Worm (Caenorhabditis elegans) whole organism, mixed stage, embryonic: ENCODE data around the gene M03B6.4.

Source experiments
- M03D4.4 ChIP-seq: sonication (generic microtip); optimal IDR thresholded peaks from 2 replicates; lab custom pipeline; 2017; ENCODE audit warnings: mild to moderate bottlenecking, missing genetic modification characterization, missing compliant biosample characterization
- bed-3 ChIP-seq: fragments of 200-800 bp; sonication (Bioruptor generic); optimal IDR thresholded peaks from 3 replicates; lab custom pipeline; 2018; ENCODE audit warnings: mild to moderate bottlenecking, missing genetic modification characterization, moderate library complexity, missing compliant biosample characterization
- blmp-1 ChIP-seq: fragments of 150-350 bp; optimal IDR thresholded peaks from 2 replicates; lab custom pipeline; 2014; ENCODE audit warnings: missing biosample characterization, missing genetic modification characterization
- ceh-43 ChIP-seq: fragments of 200-800 bp; sonication (Bioruptor generic); optimal IDR thresholded peaks from 2 replicates; lab custom pipeline; 2018; ENCODE audit warnings: mild to moderate bottlenecking, missing genetic modification characterization, moderate library complexity, missing compliant biosample characterization
- ceh-83 ChIP-seq: fragments of 200-800 bp; sonication (Bioruptor generic); optimal IDR thresholded peaks from 2 replicates; lab custom pipeline; 2018; ENCODE audit warnings: mild to moderate bottlenecking, missing genetic modification characterization, missing compliant biosample characterization
- ces-1 ChIP-seq: fragments of 150-350 bp; optimal IDR thresholded peaks from 2 replicates; lab custom pipeline; 2014; ENCODE audit warnings: missing biosample characterization, missing genetic modification reagents, missing genetic modification characterization
- cnd-1 ChIP-seq: fragments of 200-800 bp; sonication (Bioruptor generic); optimal IDR thresholded peaks from 2 replicates; lab custom pipeline; 2018; ENCODE audit warnings: mild to moderate bottlenecking, missing genetic modification characterization, missing compliant biosample characterization
- drap-1 ChIP-seq: fragments of 200-800 bp; sonication (Bioruptor generic); optimal IDR thresholded peaks from 3 replicates; lab custom pipeline; 2018; ENCODE audit warnings: mild to moderate bottlenecking, missing genetic modification characterization, missing compliant biosample characterization
- elt-1 ChIP-seq: sonication (generic microtip); optimal IDR thresholded peaks from 2 replicates; lab custom pipeline; 2017; ENCODE audit warnings: missing genetic modification characterization, mild to moderate bottlenecking, missing compliant biosample characterization, antibody characterized with exemption, moderate library complexity, borderline replicate concordance; ENCODE audit not compliant: insufficient read depth
- elt-3 ChIP-seq: fragments of 150-350 bp; optimal IDR thresholded peaks from 2 replicates; lab custom pipeline; 2014; ENCODE audit warnings: missing biosample characterization, missing genetic modification characterization
- ham-2 ChIP-seq: fragments of 200-800 bp; sonication (Bioruptor generic); optimal IDR thresholded peaks from 2 replicates; lab custom pipeline; 2018; ENCODE audit warnings: mild to moderate bottlenecking, missing genetic modification characterization, missing compliant biosample characterization
- hlh-1 ChIP-seq: fragments of 150-350 bp; optimal IDR thresholded peaks from 2 replicates; lab custom pipeline; 2014; ENCODE audit warnings: missing biosample characterization, missing genetic modification reagents, missing genetic modification characterization
- lin-13 ChIP-seq: fragments of 150-350 bp; optimal IDR thresholded peaks from 2 replicates; lab custom pipeline; 2014; ENCODE audit warnings: missing biosample characterization, missing genetic modification characterization
- lin-32 ChIP-seq: fragments of 200-800 bp; sonication (Bioruptor generic); optimal IDR thresholded peaks from 2 replicates; lab custom pipeline; 2018; ENCODE audit warnings: mild to moderate bottlenecking, missing genetic modification characterization, missing compliant biosample characterization
- lsy-2 ChIP-seq: fragments of 150-350 bp; optimal IDR thresholded peaks from 2 replicates; lab custom pipeline; 2014; ENCODE audit warnings: missing biosample characterization, missing genetic modification characterization
- mab-5 ChIP-seq: fragments of 150-350 bp; optimal IDR thresholded peaks from 2 replicates; lab custom pipeline; 2014; ENCODE audit warnings: missing biosample characterization, missing genetic modification characterization
- mls-2 ChIP-seq: sonication (generic microtip); optimal IDR thresholded peaks from 2 replicates; lab custom pipeline; 2016; ENCODE audit warnings: mild to moderate bottlenecking, missing genetic modification characterization, moderate library complexity, missing compliant biosample characterization
- nhr-12 ChIP-seq: fragments of 150-350 bp; optimal IDR thresholded peaks from 2 replicates; lab custom pipeline; 2014; ENCODE audit warnings: missing biosample characterization, missing genetic modification characterization
- nhr-28 ChIP-seq: fragments of 150-350 bp; optimal IDR thresholded peaks from 2 replicates; lab custom pipeline; 2014; ENCODE audit warnings: missing biosample characterization, missing genetic modification characterization
- pha-4 ChIP-seq: fragments of 150-350 bp; optimal IDR thresholded peaks from 2 replicates; lab custom pipeline; 2018; ENCODE audit warnings: missing biosample characterization, missing genetic modification reagents, missing genetic modification characterization
- sem-2 ChIP-seq: fragments of 200-800 bp; sonication (Bioruptor generic); optimal IDR thresholded peaks from 2 replicates; lab custom pipeline; 2018; ENCODE audit warnings: mild to moderate bottlenecking, missing genetic modification characterization, missing compliant biosample characterization
- snpc-4 ChIP-seq: fragments of 150-350 bp; optimal IDR thresholded peaks from 2 replicates; lab custom pipeline; 2014; ENCODE audit warnings: missing biosample characterization, missing genetic modification characterization
- sptf-1 ChIP-seq: sonication (generic microtip); optimal IDR thresholded peaks from 2 replicates; lab custom pipeline; 2017; ENCODE audit warnings: mild to moderate bottlenecking, missing genetic modification characterization, moderate library complexity, missing compliant biosample characterization
- tbx-8 ChIP-seq: fragments of 200-800 bp; sonication (Bioruptor generic); optimal IDR thresholded peaks from 2 replicates; lab custom pipeline; 2018; ENCODE audit warnings: mild to moderate bottlenecking, missing genetic modification characterization, moderate library complexity, missing compliant biosample characterization
- unc-120 ChIP-seq: sonication (generic microtip); optimal IDR thresholded peaks from 2 replicates; lab custom pipeline; 2017; ENCODE audit warnings: missing genetic modification characterization, missing compliant biosample characterization; ENCODE audit not compliant: poor library complexity, severe bottlenecking
- unc-39 ChIP-seq: fragments of 150-350 bp; optimal IDR thresholded peaks from 2 replicates; lab custom pipeline; 2014; ENCODE audit warnings: missing biosample characterization, missing genetic modification characterization
- unc-62 ChIP-seq: fragments of 150-350 bp; optimal IDR thresholded peaks from 2 replicates; lab custom pipeline; 2014; ENCODE audit warnings: missing biosample characterization, missing genetic modification reagents, missing genetic modification characterization
- zip-8 ChIP-seq: fragments of 150-350 bp; optimal IDR thresholded peaks from 2 replicates; lab custom pipeline; 2014; ENCODE audit warnings: missing biosample characterization, missing genetic modification characterization
- ztf-11 ChIP-seq: fragments of 150-350 bp; optimal IDR thresholded peaks from 2 replicates; lab custom pipeline; 2014; ENCODE audit warnings: missing biosample characterization, missing genetic modification characterization

M03B6.4 gene

DNA sequence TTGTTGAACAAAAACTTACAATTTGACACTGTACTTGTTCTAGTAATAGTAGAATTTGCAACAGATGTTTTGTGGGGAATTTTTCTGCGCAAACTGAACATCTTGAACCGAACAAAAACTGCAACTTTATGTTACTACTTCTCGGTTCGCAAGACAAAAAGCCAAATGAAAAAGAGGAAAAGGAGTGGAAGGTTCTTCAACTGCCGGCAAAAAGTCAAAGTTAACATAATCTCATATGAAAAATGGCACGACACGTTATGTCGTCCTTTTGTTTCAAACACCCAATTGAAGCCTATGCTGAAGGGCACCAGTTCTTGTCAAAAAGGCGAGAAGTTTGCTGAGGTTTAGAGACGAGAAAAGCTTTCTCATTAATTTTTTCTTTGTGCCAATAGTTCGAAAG, 35.2 kb upstream of the M03B6.4 start, which contains the start of gene twk-23:
twk-23 (minus strand) TSS at position 101 of the 400 bp plus-strand sequence.
- TF ChIP-seq mls-2, result no peak

DNA sequence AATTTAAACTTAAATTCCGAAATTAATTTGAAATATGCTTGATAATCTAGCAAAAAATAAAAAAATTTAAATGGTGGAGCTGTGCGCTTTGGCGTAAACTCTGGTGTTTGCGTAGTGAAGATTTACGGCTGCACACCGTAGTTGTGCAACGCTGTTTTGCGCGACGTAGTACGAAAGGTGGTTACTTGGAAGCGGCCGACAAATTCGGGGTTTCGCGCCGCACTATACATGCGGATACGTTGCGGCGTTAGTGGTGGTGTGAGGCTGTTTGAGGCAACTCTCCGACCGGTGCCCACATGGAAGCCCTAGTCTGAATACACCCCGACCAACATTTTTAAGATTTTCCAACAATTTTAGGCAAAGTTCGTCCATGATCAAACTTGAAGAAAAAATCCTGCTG, 25.2 kb upstream of the M03B6.4 start:
- TF ChIP-seq nhr-12 (tag; lab: Kevin White, UChicago), result no peak
- no peak for TF ChIP-seq ces-1
- TF ChIP-seq unc-39 (tag; lab: Kevin White, UChicago), result no peak

- TF ChIP-seq snpc-4 (tag; lab: Kevin White, UChicago) (no peak), unc-62 (no peak), lin-32 (GFP tag; lab: Kevin White, UChicago) (no peak), lsy-2 (tag; lab: Kevin White, UChicago) (no peak), drap-1 (GFP tag; lab: Kevin White, UChicago) (no peak), cnd-1 (tag; lab: Kevin White, UChicago) (no peak), bed-3 (GFP tag; lab: Kevin White, UChicago) (no peak), ztf-11 (tag; lab: Kevin White, UChicago) (no peak), ceh-43 (GFP tag; lab: Kevin White, UChicago) (no peak), ham-2 (no peak), elt-1 (tag; lab: Kevin White, UChicago) (no peak), tbx-8 (no peak), unc-120 (tag; lab: Kevin White, UChicago) (no peak), mls-2 (no peak), pha-4 (tag; lab: Kevin White, UChicago) (no peak), nhr-28 (no peak), M03D4.4 (no peak), unc-39 (tag; lab: Kevin White, UChicago) (no peak)
Measured at ce11 chrX:13834127-13834526, 24.5 kb upstream of the M03B6.4 start, which contains the start of gene F19D8.2. Gene F19D8.2 (plus strand): TSS chrX:13834427.

ce11 chrX:13838019-13838418, 20.6 kb upstream of the M03B6.4 start:
- no peak for TF ChIP-seq lin-13 (tag; lab: Kevin White, UChicago)
- TF ChIP-seq lsy-2 (tag; lab: Kevin White, UChicago), result no peak
- TF ChIP-seq pha-4 (tag; lab: Kevin White, UChicago), result no peak
- no peak for TF ChIP-seq ceh-83 (GFP tag; lab: Kevin White, UChicago)
- TF ChIP-seq snpc-4 (tag; lab: Kevin White, UChicago), result no peak
- TF ChIP-seq hlh-1 (tag; lab: Kevin White, UChicago), result no peak
- no peak for TF ChIP-seq M03D4.4
- TF ChIP-seq sem-2 (GFP tag; lab: Kevin White, UChicago), result no peak
- TF ChIP-seq mab-5 (tag; lab: Kevin White, UChicago), result no peak
- TF ChIP-seq bed-3 (GFP tag; lab: Kevin White, UChicago), result no peak
- TF ChIP-seq sptf-1, result no peak
- no peak for TF ChIP-seq elt-3 (tag; lab: Kevin White, UChicago)
- no peak for TF ChIP-seq nhr-28
- TF ChIP-seq elt-1 (tag; lab: Kevin White, UChicago), result no peak
- TF ChIP-seq ztf-11 (tag; lab: Kevin White, UChicago), result no peak
- no peak for TF ChIP-seq unc-39 (tag; lab: Kevin White, UChicago)

ce11 chrX:13840336-13840735, 18.3 kb upstream of the M03B6.4 start:
- TF ChIP-seq lin-32 (GFP tag; lab: Kevin White, UChicago), result no peak
- TF ChIP-seq blmp-1 (tag; lab: Kevin White, UChicago), result no peak
- TF ChIP-seq, all 35 proteins: peak for 0

DNA sequence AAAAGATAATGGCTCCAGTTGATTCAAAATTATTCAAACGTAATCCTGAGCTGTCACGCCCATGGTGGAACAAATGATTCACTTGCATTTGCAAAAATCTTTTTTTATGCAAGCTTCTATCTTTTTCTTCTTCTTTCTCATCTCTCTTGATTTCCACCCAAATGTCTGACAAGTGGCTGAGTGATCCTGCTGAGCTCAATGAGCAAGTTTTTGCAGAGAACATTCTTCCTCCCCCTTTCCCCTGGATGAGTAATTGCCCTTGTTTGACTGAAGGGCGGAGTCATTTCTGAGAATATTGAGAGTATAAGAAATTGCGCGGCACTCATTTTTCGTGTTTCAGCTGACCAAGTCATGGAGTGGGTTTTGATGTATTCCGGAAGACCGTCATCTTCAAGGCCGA, 17.4 kb upstream of the M03B6.4 start, which contains the start of gene M03B6.1:
M03B6.1 (plus strand) TSS at position 334 of the 400 bp plus-strand sequence.
- TF ChIP-seq drap-1 (GFP tag; lab: Kevin White, UChicago) (no peak), lsy-2 (tag; lab: Kevin White, UChicago) (no peak), pha-4 (tag; lab: Kevin White, UChicago) (no peak), nhr-28 (no peak), unc-62 (peak; percentile 1), sptf-1 (no peak), hlh-1 (tag; lab: Kevin White, UChicago) (peak; percentile 24), zip-8 (tag; lab: Kevin White, UChicago) (no peak)
